Worm (Caenorhabditis elegans) whole organism, L1 larva: ENCODE measurements around the gene T27E4.1.

ENCODE experiments used
- C16A3.4 ChIP-seq: fragments of 150-350 bp; optimal IDR thresholded peaks from 2 replicates; lab custom pipeline; 2014; ENCODE audit warnings: missing biosample characterization, missing genetic modification characterization
- C34B4.2 ChIP-seq: sonication (generic microtip); optimal IDR thresholded peaks from 2 replicates; lab custom pipeline; 2017; ENCODE audit warnings: mild to moderate bottlenecking, missing genetic modification characterization, missing compliant biosample characterization
- Y116A8C.19 ChIP-seq: sonication (generic microtip); optimal IDR thresholded peaks from 2 replicates; lab custom pipeline; 2016; ENCODE audit warnings: missing compliant biosample characterization, missing genetic modification characterization, borderline replicate concordance
- aha-1 ChIP-seq: fragments of 150-350 bp; optimal IDR thresholded peaks from 2 replicates; lab custom pipeline; 2014; ENCODE audit warnings: missing biosample characterization, missing genetic modification characterization
- blmp-1 ChIP-seq: fragments of 150-350 bp; optimal IDR thresholded peaks from 2 replicates; lab custom pipeline; 2014; ENCODE audit warnings: missing biosample characterization, missing genetic modification characterization
- ceh-63 ChIP-seq: fragments of 200-800 bp; sonication (Bioruptor generic); optimal IDR thresholded peaks from 2 replicates; lab custom pipeline; 2018; ENCODE audit warnings: mild to moderate bottlenecking, missing genetic modification characterization, missing compliant biosample characterization
- ceh-88 ChIP-seq: fragments of 200-800 bp; sonication (Bioruptor generic); IDR thresholded peaks from 2 replicates; pipeline ENCODE4 v1.3.6; 2022; ENCODE audit warnings: missing genetic modification characterization, missing compliant biosample characterization
- dpl-1 ChIP-seq, 3 experiments: fragments of 150-350 bp in 2 of 3; sonication (generic microtip) in 1 of 3; optimal IDR thresholded peaks; 2 replicates each; lab custom pipeline; 2014 to 2017; ENCODE audit warnings: missing biosample characterization in 3 of 3, missing genetic modification characterization in 3 of 3, missing genetic modification reagents in 3 of 3
- efl-1 ChIP-seq, 4 experiments: fragments of 150-350 bp; optimal IDR thresholded peaks in 3 of 4; peaks in 1 of 4; 1 replicate in 1 of 4; 2 replicates in 3 of 4; lab custom pipeline; 2014; ENCODE audit warnings: missing biosample characterization in 2 of 4, missing genetic modification characterization in 2 of 4, missing genetic modification reagents in 2 of 4
- egl-13 ChIP-seq: sonication (generic microtip); optimal IDR thresholded peaks from 2 replicates; lab custom pipeline; 2016; ENCODE audit warnings: missing genotype, missing genetic modification reagents, missing genetic modification characterization, missing compliant biosample characterization
- egl-27 ChIP-seq, 2 experiments: fragments of 150-350 bp in 1 of 2; sonication (generic microtip); optimal IDR thresholded peaks; 3 replicates each; lab custom pipeline; 2017 to 2018; ENCODE audit warnings: missing biosample characterization in 2 of 2, missing genetic modification characterization in 2 of 2, missing genetic modification reagents in 2 of 2
- elt-2 ChIP-seq: sonication (generic microtip); optimal IDR thresholded peaks from 2 replicates; lab custom pipeline; 2016; ENCODE audit warnings: missing genetic modification characterization, mild to moderate bottlenecking, inconsistent platforms, missing compliant biosample characterization, missing genetic modification reagents
- elt-3 ChIP-seq, 6 experiments: fragments of 150-350 bp in 1 of 6; sonication (generic microtip); optimal IDR thresholded peaks; 2 replicates each; lab custom pipeline; 2017 to 2018; ENCODE audit warnings: missing biosample characterization in 6 of 6, missing genetic modification characterization in 6 of 6, inconsistent platforms in 1 of 6
- fkh-8 ChIP-seq: sonication (generic microtip); optimal IDR thresholded peaks from 2 replicates; lab custom pipeline; 2016; ENCODE audit warnings: mild to moderate bottlenecking, missing genetic modification characterization, missing compliant biosample characterization
- hlh-4 ChIP-seq: sonication (generic microtip); optimal IDR thresholded peaks from 2 replicates; lab custom pipeline; 2016; ENCODE audit warnings: mild to moderate bottlenecking, missing genetic modification characterization, missing compliant biosample characterization
- jun-1 ChIP-seq: fragments of 150-350 bp; optimal IDR thresholded peaks from 2 replicates; lab custom pipeline; 2014; ENCODE audit warnings: missing biosample characterization, missing genetic modification reagents, missing genetic modification characterization
- lin-13 ChIP-seq: fragments of 150-350 bp; optimal IDR thresholded peaks from 2 replicates; lab custom pipeline; 2014; ENCODE audit warnings: missing biosample characterization, missing genetic modification reagents, missing genetic modification characterization
- lin-14 ChIP-seq: fragments of 200-800 bp; sonication (Bioruptor generic); optimal IDR thresholded peaks from 2 replicates; lab custom pipeline; 2018; ENCODE audit warnings: mild to moderate bottlenecking, missing genetic modification characterization, moderate library complexity, missing compliant biosample characterization
- lin-35 ChIP-seq, 2 experiments: fragments of 150-350 bp; optimal IDR thresholded peaks; 2 replicates each; lab custom pipeline; 2014; ENCODE audit warnings: missing biosample characterization in 2 of 2, missing genetic modification characterization in 2 of 2, missing genetic modification reagents in 2 of 2
- mab-9 ChIP-seq: fragments of 200-800 bp; sonication (Bioruptor generic); IDR thresholded peaks from 2 replicates; pipeline ENCODE4 v1.3.6; 2022; ENCODE audit warnings: missing genetic modification reagents, missing genetic modification characterization, missing compliant biosample characterization
- mdl-1 ChIP-seq, 2 experiments: fragments of 150-350 bp; optimal IDR thresholded peaks; 2 replicates each; lab custom pipeline; 2014 to 2017; ENCODE audit warnings: missing biosample characterization in 2 of 2, missing genetic modification characterization in 2 of 2, inconsistent platforms in 1 of 2
- nhr-19 ChIP-seq: fragments of 200-800 bp; sonication (Bioruptor generic); conservative IDR thresholded peaks from 2 replicates; pipeline ENCODE4 v1.3.6; 2022; ENCODE audit warnings: missing genetic modification characterization, missing compliant biosample characterization
- nhr-20 ChIP-seq: sonication (generic microtip); optimal IDR thresholded peaks from 2 replicates; lab custom pipeline; 2016; ENCODE audit warnings: mild to moderate bottlenecking, missing genetic modification characterization, missing compliant biosample characterization
- nhr-71 ChIP-seq: sonication (generic microtip); optimal IDR thresholded peaks from 2 replicates; lab custom pipeline; 2016; ENCODE audit warnings: mild to moderate bottlenecking, missing genetic modification characterization, moderate library complexity, missing compliant biosample characterization
- nhr-84 ChIP-seq: sonication (generic microtip); optimal IDR thresholded peaks from 2 replicates; lab custom pipeline; 2017; ENCODE audit warnings: missing biosample characterization, missing genetic modification characterization
- nhr-85 ChIP-seq: sonication (generic microtip); peaks from one replicate; lab custom pipeline; 2016; ENCODE audit warnings: missing genetic modification characterization, inconsistent platforms, missing compliant biosample characterization
- nhr-90 ChIP-seq: sonication (generic microtip); optimal IDR thresholded peaks from 2 replicates; lab custom pipeline; 2016; ENCODE audit warnings: mild to moderate bottlenecking, missing genetic modification characterization, missing compliant biosample characterization; ENCODE audit not compliant: poor library complexity
- pqm-1 ChIP-seq: sonication (generic microtip); optimal IDR thresholded peaks from 3 replicates; lab custom pipeline; 2017; ENCODE audit warnings: missing biosample characterization, missing genetic modification characterization
- skn-1 ChIP-seq: fragments of 150-350 bp; optimal IDR thresholded peaks from 2 replicates; lab custom pipeline; 2014; ENCODE audit warnings: missing biosample characterization, missing genetic modification characterization
- snu-23 ChIP-seq: sonication (generic microtip); optimal IDR thresholded peaks from 2 replicates; lab custom pipeline; 2016; ENCODE audit warnings: missing genetic modification characterization, missing compliant biosample characterization
- sptf-1 ChIP-seq: fragments of 150-350 bp; optimal IDR thresholded peaks from 2 replicates; lab custom pipeline; 2014; ENCODE audit warnings: missing biosample characterization, missing genetic modification characterization
- sup-37 ChIP-seq: fragments of 200-800 bp; sonication (Bioruptor generic); optimal IDR thresholded peaks from 2 replicates; lab custom pipeline; 2018; ENCODE audit warnings: mild to moderate bottlenecking, missing genetic modification characterization, missing compliant biosample characterization
- tbx-2 ChIP-seq: sonication (generic microtip); optimal IDR thresholded peaks from 2 replicates; lab custom pipeline; 2016; ENCODE audit warnings: missing genetic modification characterization, missing compliant biosample characterization
- tlp-1 ChIP-seq: fragments of 150-350 bp; optimal IDR thresholded peaks from 2 replicates; lab custom pipeline; 2014; ENCODE audit warnings: missing biosample characterization, missing genetic modification characterization
- unc-130 ChIP-seq: fragments of 150-350 bp; optimal IDR thresholded peaks from 2 replicates; lab custom pipeline; 2017; ENCODE audit warnings: missing biosample characterization, missing genetic modification characterization, inconsistent platforms
- vab-15 ChIP-seq: sonication (generic microtip); optimal IDR thresholded peaks from 2 replicates; lab custom pipeline; 2017; ENCODE audit warnings: missing genotype, mild to moderate bottlenecking, missing genetic modification characterization, missing compliant biosample characterization
- ztf-11 ChIP-seq, 2 experiments: sonication (generic microtip); optimal IDR thresholded peaks; 2 replicates each; lab custom pipeline; 2016 to 2017; ENCODE audit warnings: missing genetic modification characterization in 2 of 2, missing biosample characterization in 1 of 2, missing compliant biosample characterization in 1 of 2

The T27E4.1 gene

ce11 chrV:9078815-9079525 is 13.2 kb upstream of the T27E4.1 start:
- TF ChIP-seq tbx-2 (peak; percentile 9), blmp-1 (peak; percentile 87), unc-130 (peak; percentile 19), nhr-90 (peak; percentile 1), nhr-19 (GFP tag; lab: Robert Waterston, UW) (peak; percentile 61), elt-3 (tag; optimal IDR thresholded peaks at IDR 0.05; lab: Kevin White, UChicago) (peak in 1 of 6 experiments; percentile 69), nhr-71 (tag; lab: Kevin White, UChicago) (peak; percentile 37), lin-35 (GFP tag; optimal IDR thresholded peaks at IDR 0.05; lab: Kevin White, UChicago) (peak in 1 of 2 experiments; percentile 70), mdl-1 (tag; optimal IDR thresholded peaks at IDR 0.05; lab: Kevin White, UChicago) (peak in 1 of 2 experiments; percentile 45), nhr-20 (tag; lab: Kevin White, UChicago) (peak; percentile 81), pqm-1 (tag; lab: Kevin White, UChicago) (no peak), mab-9 (GFP tag; lab: Robert Waterston, UW) (no peak), jun-1 (tag; lab: Kevin White, UChicago) (peak; percentile 26), tlp-1 (no peak), C16A3.4 (tag; lab: Kevin White, UChicago) (no peak), elt-2 (peak; percentile 75), snu-23 (peak; percentile 37), lin-14 (GFP tag; lab: Kevin White, UChicago) (peak; percentile 35), skn-1 (tag; lab: Kevin White, UChicago) (peak; percentile 22), nhr-85 (tag; lab: Kevin White, UChicago) (peak; percentile 78), nhr-84 (tag; lab: Kevin White, UChicago) (no peak)

ce11 chrV:9079965-9080432 is 12.1 kb upstream of the T27E4.1 start:
- TF ChIP-seq sptf-1 (tag; lab: Kevin White, UChicago): no peak
- no peak for TF ChIP-seq ceh-88 (GFP tag; lab: Robert Waterston, UW)
- peak in 1 of 2 experiments; percentile 65 for TF ChIP-seq mdl-1 (tag; optimal IDR thresholded peaks at IDR 0.05; lab: Kevin White, UChicago)
- no peak for TF ChIP-seq C34B4.2 (tag; lab: Kevin White, UChicago)
- peak; percentile 33 for TF ChIP-seq nhr-20 (tag; lab: Kevin White, UChicago)
- peak; percentile 97 for TF ChIP-seq elt-2
- TF ChIP-seq nhr-90: peak; percentile 52
- TF ChIP-seq sup-37 (GFP tag; lab: Kevin White, UChicago): no peak
- TF ChIP-seq ceh-63 (GFP tag; lab: Kevin White, UChicago): no peak
- no peak for TF ChIP-seq fkh-8 (tag; lab: Kevin White, UChicago)
- TF ChIP-seq ztf-11 (tag; optimal IDR thresholded peaks at IDR 0.05; lab: Kevin White, UChicago): no peak
- TF ChIP-seq dpl-1 (GFP tag; optimal IDR thresholded peaks at IDR 0.05; lab: Kevin White, UChicago): no peak
- peak; percentile 25; the same call in 1 of the 2 replicates for TF ChIP-seq nhr-19 (GFP tag; lab: Robert Waterston, UW)
- no peak for TF ChIP-seq vab-15
- no peak for TF ChIP-seq Y116A8C.19 (tag; lab: Kevin White, UChicago)
- peak; percentile 14 for TF ChIP-seq egl-13
- peak in 1 of 2 experiments; percentile 53 for TF ChIP-seq lin-35 (GFP tag; optimal IDR thresholded peaks at IDR 0.05; lab: Kevin White, UChicago)
- peak; percentile 11 for TF ChIP-seq lin-14 (GFP tag; lab: Kevin White, UChicago)
- no peak for TF ChIP-seq hlh-4 (tag; lab: Kevin White, UChicago)
- no peak for TF ChIP-seq lin-13
- peak; percentile 46 for TF ChIP-seq nhr-71 (tag; lab: Kevin White, UChicago)
- no peak for TF ChIP-seq pqm-1 (tag; lab: Kevin White, UChicago)
- no peak for TF ChIP-seq egl-27 (tag; optimal IDR thresholded peaks at IDR 0.05; lab: Kevin White, UChicago)
- no peak for TF ChIP-seq aha-1 (tag; lab: Kevin White, UChicago)
- no peak for TF ChIP-seq efl-1 (optimal IDR thresholded peaks at IDR 0.05; lab: Kevin White, UChicago)
- TF ChIP-seq efl-1 (GFP tag; optimal IDR thresholded peaks at IDR 0.05 in 1 of 2; lab: Kevin White, UChicago): peak in 1 of 2 experiments; percentile 89
- TF ChIP-seq, all 84 proteins: peak for 10
